Fruit fly (Drosophila melanogaster) whole organism, pupa: ENCODE data around the gene CG33695.

ENCODE experiments used
- CG32121 ChIP-seq: fragments of 200-800 bp; sonication (Bioruptor generic); IDR thresholded peaks from 2 replicates; pipeline ENCODE4 v1.3.6; 2022; ENCODE audit warnings: missing biosample characterization, missing genetic modification characterization
- CG34367 ChIP-seq: fragments of 200-800 bp; sonication (Bioruptor generic); optimal IDR thresholded peaks from 2 replicates; lab custom pipeline; 2018; ENCODE audit warnings: missing biosample characterization, mild to moderate bottlenecking, missing genetic modification characterization
- Pif1B ChIP-seq: fragments of 200-800 bp; sonication (Bioruptor generic); optimal IDR thresholded peaks from 3 replicates; lab custom pipeline; 2016; ENCODE audit warnings: missing biosample characterization, missing genetic modification characterization

- TF ChIP-seq CG32121 (GFP tag; lab: Robert Waterston, UW) (no peak), CG34367 (tag; lab: Kevin White, UChicago) (no peak), Pif1B (no peak)
Measured at dm6 chr2L:11285606-11286005, 7.8 kb downstream of the CG33695 start, which contains the start of gene Osi21.
